Fruit fly (Drosophila melanogaster) ovary, adult (tissue): ENCODE data around the gene RabX2.

Source experiments
- CG17801 ChIP-seq: fragments of 200-800 bp; optimal IDR thresholded peaks from 2 replicates; lab custom pipeline; 2019; ENCODE audit warnings: missing biosample characterization, mild to moderate bottlenecking, missing genetic modification characterization, moderate library complexity; ENCODE audit not compliant: partially characterized antibody

RabX2 gene

dm6 chrX:10432712-10433111 lies 15.5 kb downstream of the RabX2 start, which contains the start of gene CG12640:
TSS of gene CG12640 (minus strand) at chrX:10432812.
- no peak for TF ChIP-seq CG17801 (GFP tag; lab: Kevin White, UChicago)

DNA sequence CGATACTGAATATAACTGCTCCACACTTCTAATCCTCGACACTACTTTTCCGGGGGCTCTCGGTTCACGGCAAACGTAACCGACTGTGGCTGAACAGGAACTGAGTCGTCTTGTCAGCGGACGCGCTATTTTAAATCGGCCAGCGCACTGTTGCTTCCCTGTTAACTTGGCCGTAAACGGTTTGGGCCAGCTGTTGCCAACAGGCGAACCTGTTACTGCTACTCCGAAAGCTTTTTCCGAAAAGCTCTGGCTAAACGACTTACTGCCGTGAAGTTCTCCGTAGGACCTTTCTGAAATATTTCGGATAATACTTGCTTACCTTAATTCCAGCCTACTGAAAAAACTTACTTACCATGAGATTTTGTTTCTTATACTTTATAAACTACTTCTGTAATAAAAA lies 37.6 kb downstream of the RabX2 start, which contains the start of gene CG32683:
Gene CG32683, minus strand, starts transcription at position 101 of the 400 bp plus-strand sequence.
- TF ChIP-seq CG17801 (GFP tag; lab: Kevin White, UChicago), result no peak

DNA sequence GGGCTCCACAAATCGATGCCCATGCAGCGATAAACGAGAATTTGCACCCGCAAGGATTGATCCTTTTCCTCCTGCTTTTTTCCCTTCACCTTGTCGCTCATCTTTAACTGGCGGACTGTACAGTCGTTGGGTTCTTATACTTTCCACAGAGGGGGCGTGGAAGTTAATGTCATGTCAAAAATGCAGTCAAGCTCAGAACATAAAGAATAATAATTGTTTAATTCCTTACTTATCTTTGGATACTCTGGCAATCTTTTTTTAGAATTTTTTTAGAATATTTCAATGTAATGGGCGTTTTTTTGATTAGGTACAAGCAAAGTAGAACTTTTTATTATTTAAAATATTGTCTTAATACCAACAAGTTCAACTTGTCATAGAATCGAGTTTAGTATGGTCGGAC lies 42.3 kb downstream of the RabX2 start, which contains the start of gene Or9a:
Gene Or9a, minus strand, starts transcription at position 101 of the 400 bp plus-strand sequence.
- no peak for TF ChIP-seq CG17801 (GFP tag; lab: Kevin White, UChicago)

DNA sequence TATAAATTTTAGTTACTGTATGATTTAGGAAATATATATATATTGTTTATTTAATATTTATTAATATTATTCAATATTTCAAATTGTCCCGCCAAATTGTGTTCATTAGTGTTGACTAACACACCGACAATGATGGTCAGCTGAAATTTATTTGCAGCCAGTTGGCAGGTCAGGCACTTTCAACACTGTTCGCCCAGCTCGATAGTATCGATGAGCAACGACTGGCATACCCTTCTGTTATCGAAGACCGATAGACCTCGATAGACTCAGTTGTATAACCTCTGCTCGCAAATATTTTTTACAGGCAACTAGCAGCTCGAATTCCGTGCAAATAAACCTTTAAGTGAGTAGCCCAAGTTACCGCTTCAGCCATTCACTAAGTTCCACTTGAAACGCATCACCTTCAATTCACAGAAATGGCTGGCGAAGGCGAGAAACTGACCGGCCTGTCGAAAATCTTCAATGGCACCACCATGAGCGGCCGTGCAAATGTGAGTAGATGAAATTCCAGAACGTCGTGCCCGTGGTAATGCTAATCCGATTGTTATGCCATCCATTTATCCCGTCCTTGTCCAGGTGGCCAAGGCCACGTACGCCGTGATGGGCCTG lies 43.4 kb downstream of the RabX2 start, which contains the start of gene Neb-cGP:
Gene Neb-cGP, plus strand, starts transcription at position 231 of the 609 bp plus-strand sequence.
- peak; percentile 73 for TF ChIP-seq CG17801 (GFP tag; lab: Kevin White, UChicago)

- no peak for TF ChIP-seq CG17801 (GFP tag; lab: Kevin White, UChicago)
Measured at dm6 chrX:10461938-10462337, 44.7 kb downstream of the RabX2 start.

- TF ChIP-seq CG17801 (GFP tag; lab: Kevin White, UChicago), result no peak
Measured at dm6 chrX:10463056-10463710, 46.0 kb downstream of the RabX2 start.

- no peak for TF ChIP-seq CG17801 (GFP tag; lab: Kevin White, UChicago)
Measured at dm6 chrX:10464531-10464930, 47.3 kb downstream of the RabX2 start.
